Worm (Caenorhabditis elegans): ENCODE results near the gene W06G6.2.
"Not testable (repeated sequence)": the region's sequence is repeated elsewhere in the genome, so short reads cannot be mapped to it uniquely, and the experiment has no call there.

- TF ChIP-seq Y116A8C.19 (tag; optimal IDR thresholded peaks at IDR 0.05; ENCODE audit: borderline replicate concordance); lin-39 (tag; optimal IDR thresholded peaks at IDR 0.05); C34B4.2 (tag; optimal IDR thresholded peaks at IDR 0.05); irx-1 (tag; optimal IDR thresholded peaks at IDR 0.05); hlh-17 (GFP tag; optimal IDR thresholded peaks at IDR 0.05; ENCODE audit: borderline replicate concordance); unc-130 (tag; optimal IDR thresholded peaks at IDR 0.05); ces-1 (GFP tag; optimal IDR thresholded peaks at IDR 0.05); sptf-1 (tag; optimal IDR thresholded peaks at IDR 0.05); nhr-76 (tag; optimal IDR thresholded peaks at IDR 0.05); elt-3 (tag; optimal IDR thresholded peaks at IDR 0.05); ceh-82 (tag; optimal IDR thresholded peaks at IDR 0.05); jun-1 (tag; optimal IDR thresholded peaks at IDR 0.05); sox-4 (tag; optimal IDR thresholded peaks at IDR 0.05); nhr-237 (tag; optimal IDR thresholded peaks at IDR 0.05): not testable (repeated sequence)
Measured at ce11 chrV:16649200-16649599, 20.1 kb downstream of the W06G6.2 start, which contains the start of gene W06G6.11.

Data from whole organism, L1 larva.